Worm (Caenorhabditis elegans) whole organism, L4 larva: ENCODE results near the gene cgt-1.

Experiments
- arid-1 ChIP-seq: fragments of 200-800 bp; sonication (Bioruptor generic); conservative IDR thresholded peaks from 2 replicates; pipeline ENCODE4 v1.3.6; 2022; ENCODE audit warnings: missing genetic modification reagents, missing genetic modification characterization, missing compliant biosample characterization
- dmd-8 ChIP-seq: fragments of 200-800 bp; sonication (Bioruptor generic); IDR thresholded peaks from 2 replicates; pipeline ENCODE4 v1.3.6; 2022; ENCODE audit warnings: missing genetic modification characterization, missing compliant biosample characterization
- gei-8 ChIP-seq: fragments of 200-800 bp; sonication (Bioruptor generic); optimal IDR thresholded peaks from 2 replicates; lab custom pipeline; 2018; ENCODE audit warnings: mild to moderate bottlenecking, missing genetic modification characterization, missing compliant biosample characterization
- hlh-11 ChIP-seq: fragments of 200-800 bp; sonication (Bioruptor generic); optimal IDR thresholded peaks from 2 replicates; lab custom pipeline; 2018; ENCODE audit warnings: mild to moderate bottlenecking, missing genetic modification characterization, missing compliant biosample characterization
- mxl-2 ChIP-seq: fragments of 200-800 bp; sonication (Bioruptor generic); conservative IDR thresholded peaks from 2 replicates; pipeline ENCODE4 v1.3.6; 2022; ENCODE audit warnings: missing genetic modification reagents, missing genetic modification characterization, missing compliant biosample characterization
- unc-130 ChIP-seq: sonication (generic microtip); optimal IDR thresholded peaks from 2 replicates; lab custom pipeline; 2016; ENCODE audit warnings: missing genetic modification reagents, missing genetic modification characterization, missing compliant biosample characterization

DNA sequence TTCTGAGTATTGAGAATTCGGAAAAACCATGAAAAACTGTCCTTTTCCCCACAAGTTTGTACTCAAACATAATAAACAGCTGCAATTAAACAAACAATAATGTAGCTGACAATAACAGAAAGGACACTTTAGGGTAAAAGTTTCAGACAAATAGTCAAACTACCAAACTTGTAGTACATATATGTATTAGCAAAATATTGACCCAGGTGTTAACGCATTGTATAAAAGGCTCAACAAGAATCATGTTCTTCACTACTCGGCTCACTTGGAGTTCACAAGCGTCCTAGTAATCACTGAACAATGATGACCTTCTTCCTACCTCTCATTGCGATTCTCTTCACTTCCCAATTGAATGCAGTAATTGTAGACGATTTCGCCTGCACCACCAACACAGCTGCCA is 23.2 kb upstream of the cgt-1 start, which contains the start of gene F35E8.6:
- TF ChIP-seq mxl-2 (GFP tag; lab: Robert Waterston, UW) (no peak), dmd-8 (GFP tag; lab: Robert Waterston, UW) (no peak), arid-1 (GFP tag; lab: Robert Waterston, UW) (no peak), gei-8 (GFP tag; lab: Kevin White, UChicago) (no peak), unc-130 (GFP tag; lab: Kevin White, UChicago) (no peak), hlh-11 (no peak)
